Worm (Caenorhabditis elegans) whole organism, L1 larva: ENCODE results near the gene T05A8.11.

Experiments
- ama-1 ChIP-seq: fragments of 150-350 bp; optimal IDR thresholded peaks from 2 replicates; lab custom pipeline; 2014
- ceh-63 ChIP-seq: fragments of 200-800 bp; sonication (Bioruptor generic); optimal IDR thresholded peaks from 2 replicates; lab custom pipeline; 2018; ENCODE audit warnings: mild to moderate bottlenecking, missing genetic modification characterization, missing compliant biosample characterization
- efl-3 ChIP-seq: fragments of 200-800 bp; sonication (Bioruptor generic); optimal IDR thresholded peaks from 2 replicates; lab custom pipeline; 2018; ENCODE audit warnings: mild to moderate bottlenecking, missing genetic modification characterization, missing compliant biosample characterization
- egl-27 ChIP-seq, 2 experiments: fragments of 150-350 bp in 1 of 2; sonication (generic microtip); optimal IDR thresholded peaks; 3 replicates each; lab custom pipeline; 2017 to 2018; ENCODE audit warnings: missing biosample characterization in 2 of 2, missing genetic modification characterization in 2 of 2, missing genetic modification reagents in 2 of 2
- lin-15B ChIP-seq: fragments of 150-350 bp; sonication (generic microtip); optimal IDR thresholded peaks from 3 replicates; lab custom pipeline; 2014; ENCODE audit warnings: missing biosample characterization, missing genetic modification characterization
- swsn-7 ChIP-seq: sonication (generic microtip); optimal IDR thresholded peaks from 2 replicates; lab custom pipeline; 2016; ENCODE audit warnings: missing genetic modification characterization, missing compliant biosample characterization
- zip-4 ChIP-seq: fragments of 200-800 bp; sonication (Bioruptor generic); optimal IDR thresholded peaks from 2 replicates; lab custom pipeline; 2018; ENCODE audit warnings: mild to moderate bottlenecking, missing genetic modification characterization, moderate library complexity, missing compliant biosample characterization

- TF ChIP-seq efl-3 (no peak), egl-27 (tag; optimal IDR thresholded peaks at IDR 0.05; lab: Kevin White, UChicago) (no peak), swsn-7 (no peak), zip-4 (GFP tag; lab: Kevin White, UChicago) (no peak), ama-1 (lab: Kevin White, UChicago) (no peak), ceh-63 (GFP tag; lab: Kevin White, UChicago) (no peak), lin-15B (no peak)
Observed at ce11 chrII:2692476-2692875, 33.0 kb downstream of the T05A8.11 start, which contains the start of gene set-11.
